Fruit fly (Drosophila melanogaster) whole organism: ENCODE measurements around the gene CG33332.

Experiments
- CG8478 ChIP-seq: fragments of >200 bp; optimal IDR thresholded peaks from 2 replicates; lab custom pipeline; 2018; ENCODE audit warnings: inconsistent platforms
- Dll ChIP-seq: fragments of >200 bp; optimal IDR thresholded peaks from 2 replicates; lab custom pipeline; 2017
- EcR ChIP-seq, 2 experiments: fragments of >200 bp; optimal IDR thresholded peaks; 2 replicates each; lab custom pipeline; 2017; ENCODE audit warnings: missing biosample characterization in 2 of 2, missing genetic modification characterization in 2 of 2, missing genetic modification reagents in 2 of 2
- pan ChIP-seq: fragments of >200 bp; optimal IDR thresholded peaks from 2 replicates; lab custom pipeline; 2017
- psq ChIP-seq: fragments of >200 bp; optimal IDR thresholded peaks from 2 replicates; lab custom pipeline; 2017
- usp ChIP-seq: fragments of >200 bp; optimal IDR thresholded peaks from 2 replicates; lab custom pipeline; 2017; ENCODE audit warnings: missing biosample characterization, missing genetic modification characterization, mixed read lengths

- TF ChIP-seq psq (no peak), usp (GFP tag; lab: Kevin White, UChicago) (no peak), EcR (GFP tag; optimal IDR thresholded peaks at IDR 0.05; lab: Kevin White, UChicago) (no peak), pan (lab: Kevin White, UChicago) (no peak), Dll (no peak), CG8478 (lab: Kevin White, UChicago) (no peak)
Measured at dm6 chr3R:14875965-14876331, 10.3 kb upstream of the CG33332 start.
